Worm (Caenorhabditis elegans) whole organism, L4 larva: ENCODE measurements around the gene cutl-23.

ENCODE experiments used
- F10B5.3 ChIP-seq: sonication (generic microtip); optimal IDR thresholded peaks from 2 replicates; lab custom pipeline; 2016; ENCODE audit warnings: mild to moderate bottlenecking, missing genetic modification characterization, missing compliant biosample characterization
- F26F4.8 ChIP-seq: fragments of 200-800 bp; sonication (Bioruptor generic); conservative IDR thresholded peaks from 2 replicates; pipeline ENCODE4 v1.3.6; 2022; ENCODE audit warnings: missing genetic modification characterization, missing compliant biosample characterization
- F37D6.2 ChIP-seq: sonication (generic microtip); optimal IDR thresholded peaks from 2 replicates; lab custom pipeline; 2016; ENCODE audit warnings: mild to moderate bottlenecking, missing genetic modification characterization, missing compliant biosample characterization
- T26A8.4 ChIP-seq: fragments of 200-800 bp; sonication (Bioruptor generic); IDR thresholded peaks from 2 replicates; pipeline ENCODE4 v1.3.6; 2022; ENCODE audit warnings: missing genetic modification characterization, missing compliant biosample characterization
- Y48G9A.11 ChIP-seq: fragments of 200-800 bp; sonication (Bioruptor generic); IDR thresholded peaks from 2 replicates; pipeline ENCODE4 v1.3.6; 2022; ENCODE audit warnings: missing genetic modification reagents, missing genetic modification characterization, missing compliant biosample characterization
- ZK337.2 ChIP-seq: fragments of 200-800 bp; sonication (Bioruptor generic); IDR thresholded peaks from 2 replicates; pipeline ENCODE4 v1.3.6; 2022; ENCODE audit warnings: missing genetic modification reagents, missing genetic modification characterization, missing compliant biosample characterization
- aly-2 ChIP-seq: sonication (generic microtip); optimal IDR thresholded peaks from 2 replicates; lab custom pipeline; 2018; ENCODE audit warnings: missing biosample characterization, missing genetic modification characterization
- ceh-20 ChIP-seq: fragments of 200-800 bp; sonication (Bioruptor generic); IDR thresholded peaks from 2 replicates; pipeline ENCODE4 v1.3.6; 2022; ENCODE audit warnings: missing genetic modification reagents, missing genetic modification characterization, missing compliant biosample characterization
- ceh-32 ChIP-seq: sonication (generic microtip); optimal IDR thresholded peaks from 2 replicates; lab custom pipeline; 2016; ENCODE audit warnings: mild to moderate bottlenecking, missing genetic modification characterization, missing compliant biosample characterization; ENCODE audit not compliant: poor library complexity
- ceh-44 ChIP-seq: fragments of 200-800 bp; sonication (Bioruptor generic); IDR thresholded peaks from 2 replicates; pipeline ENCODE4 v1.3.6; 2022; ENCODE audit warnings: missing genetic modification reagents, missing genetic modification characterization, missing compliant biosample characterization
- ceh-82 ChIP-seq: sonication (generic microtip); optimal IDR thresholded peaks from 2 replicates; lab custom pipeline; 2017; ENCODE audit warnings: missing biosample characterization, missing genetic modification characterization
- cey-2 ChIP-seq: sonication (generic microtip); optimal IDR thresholded peaks from 3 replicates; lab custom pipeline; 2017; ENCODE audit warnings: missing genetic modification characterization, mild to moderate bottlenecking, missing compliant biosample characterization, antibody characterized with exemption, borderline replicate concordance; ENCODE audit not compliant: insufficient read depth
- daf-12 ChIP-seq: fragments of 150-350 bp; optimal IDR thresholded peaks from 2 replicates; lab custom pipeline; 2014; ENCODE audit warnings: missing biosample characterization, missing genetic modification reagents, missing genetic modification characterization
- daf-16 ChIP-seq, 3 experiments: sonication (generic microtip); optimal IDR thresholded peaks; 2 replicates each; lab custom pipeline; 2016 to 2017; ENCODE audit warnings: missing genetic modification characterization in 3 of 3, missing genetic modification reagents in 3 of 3, mild to moderate bottlenecking in 2 of 3, missing compliant biosample characterization in 2 of 3, missing biosample characterization in 1 of 3, moderate library complexity in 1 of 3
- daf-19 ChIP-seq: fragments of 200-800 bp; sonication (Bioruptor generic); conservative IDR thresholded peaks from 2 replicates; pipeline ENCODE4 v1.3.6; 2022; ENCODE audit warnings: missing genetic modification characterization, missing compliant biosample characterization
- dmd-6 ChIP-seq: fragments of 200-800 bp; sonication (Bioruptor generic); IDR thresholded peaks from 2 replicates; pipeline ENCODE4 v1.3.6; 2022; ENCODE audit warnings: missing genetic modification reagents, missing genetic modification characterization, missing compliant biosample characterization
- duxl-1 ChIP-seq: sonication (generic microtip); optimal IDR thresholded peaks from 2 replicates; lab custom pipeline; 2016; ENCODE audit warnings: mild to moderate bottlenecking, missing genetic modification characterization, moderate library complexity, missing compliant biosample characterization; ENCODE audit not compliant: poor library complexity
- fos-1 ChIP-seq: fragments of 150-350 bp; optimal IDR thresholded peaks from 2 replicates; lab custom pipeline; 2014; ENCODE audit warnings: missing biosample characterization, missing genetic modification characterization
- hif-1 ChIP-seq, 2 experiments: sonication (generic microtip); optimal IDR thresholded peaks; 2 replicates each; lab custom pipeline; 2016 to 2017; ENCODE audit warnings: missing compliant biosample characterization in 2 of 2, missing genetic modification characterization in 2 of 2, missing genetic modification reagents in 2 of 2, missing genotype in 2 of 2, mild to moderate bottlenecking in 1 of 2
- hlh-11 ChIP-seq: fragments of 200-800 bp; sonication (Bioruptor generic); optimal IDR thresholded peaks from 2 replicates; lab custom pipeline; 2018; ENCODE audit warnings: mild to moderate bottlenecking, missing genetic modification characterization, missing compliant biosample characterization
- lin-1 ChIP-seq: fragments of 200-800 bp; sonication (Bioruptor generic); IDR thresholded peaks from 2 replicates; pipeline ENCODE4 v1.3.6; 2022; ENCODE audit warnings: missing genetic modification reagents, missing genetic modification characterization, missing compliant biosample characterization
- lin-13 ChIP-seq: fragments of 150-350 bp; optimal IDR thresholded peaks from 2 replicates; lab custom pipeline; 2014; ENCODE audit warnings: missing biosample characterization, missing genetic modification reagents, missing genetic modification characterization
- mdt-29 ChIP-seq: fragments of 200-800 bp; sonication (Bioruptor generic); IDR thresholded peaks from 2 replicates; pipeline ENCODE4 v1.3.6; 2022; ENCODE audit warnings: missing genetic modification reagents, missing genetic modification characterization, missing compliant biosample characterization
- mep-1 ChIP-seq: fragments of 150-350 bp; sonication (generic microtip); optimal IDR thresholded peaks from 3 replicates; lab custom pipeline; 2014; ENCODE audit warnings: missing biosample characterization, missing genetic modification characterization
- mes-2 ChIP-seq: sonication (generic microtip); optimal IDR thresholded peaks from 2 replicates; lab custom pipeline; 2016; ENCODE audit warnings: missing genotype, mild to moderate bottlenecking, missing genetic modification characterization, missing compliant biosample characterization; ENCODE audit not compliant: poor library complexity, severe bottlenecking
- mxl-3 ChIP-seq: fragments of 200-800 bp; sonication (Bioruptor generic); optimal IDR thresholded peaks from 2 replicates; lab custom pipeline; 2018; ENCODE audit warnings: mild to moderate bottlenecking, missing genetic modification characterization, missing compliant biosample characterization
- nhr-11 ChIP-seq: fragments of 150-350 bp; optimal IDR thresholded peaks from 2 replicates; lab custom pipeline; 2014; ENCODE audit warnings: missing biosample characterization, missing genetic modification characterization
- nhr-25 ChIP-seq: sonication (generic microtip); optimal IDR thresholded peaks from 2 replicates; lab custom pipeline; 2017; ENCODE audit warnings: missing genetic modification characterization, mild to moderate bottlenecking, missing compliant biosample characterization, antibody characterized with exemption, moderate library complexity, borderline replicate concordance; ENCODE audit not compliant: insufficient read depth
- nhr-28 ChIP-seq: fragments of 150-350 bp; optimal IDR thresholded peaks from 2 replicates; lab custom pipeline; 2014; ENCODE audit warnings: missing biosample characterization, missing genetic modification characterization
- nhr-42 ChIP-seq: fragments of 200-800 bp; sonication (Bioruptor generic); IDR thresholded peaks from 2 replicates; pipeline ENCODE4 v1.3.6; 2022; ENCODE audit warnings: missing genetic modification characterization, missing compliant biosample characterization
- pha-4 ChIP-seq, 2 experiments: fragments of 150-350 bp in 1 of 2; fragments of 200-800 bp in 1 of 2; sonication (Bioruptor generic) in 1 of 2; IDR thresholded peaks in 1 of 2; optimal IDR thresholded peaks in 1 of 2; 2 replicates each; pipeline versions ENCODE4 v1.3.6 to Lab custom; 2014 to 2022; ENCODE audit warnings: missing genetic modification characterization in 2 of 2, missing genetic modification reagents in 2 of 2, missing biosample characterization in 1 of 2, missing compliant biosample characterization in 1 of 2
- php-3 ChIP-seq: fragments of 200-800 bp; sonication (Bioruptor generic); IDR thresholded peaks from 2 replicates; pipeline ENCODE4 v1.3.6; 2022; ENCODE audit warnings: missing genetic modification reagents, missing genetic modification characterization, missing compliant biosample characterization
- pqm-1 ChIP-seq: sonication (generic microtip); optimal IDR thresholded peaks from 2 replicates; lab custom pipeline; 2017; ENCODE audit warnings: missing biosample characterization, missing genetic modification characterization
- saeg-2 ChIP-seq: fragments of 200-800 bp; sonication (Bioruptor generic); IDR thresholded peaks from 2 replicates; pipeline ENCODE4 v1.3.6; 2022; ENCODE audit warnings: missing genetic modification reagents, missing genetic modification characterization, missing compliant biosample characterization
- sdz-12 ChIP-seq: fragments of 200-800 bp; sonication (Bioruptor generic); optimal IDR thresholded peaks from 2 replicates; lab custom pipeline; 2018; ENCODE audit warnings: mild to moderate bottlenecking, missing genetic modification characterization, missing compliant biosample characterization
- snpc-1.2 ChIP-seq: fragments of 200-800 bp; sonication (Bioruptor generic); IDR thresholded peaks from 2 replicates; pipeline ENCODE4 v1.3.6; 2022; ENCODE audit warnings: missing genetic modification reagents, missing genetic modification characterization, missing compliant biosample characterization
- spr-3 ChIP-seq: fragments of 200-800 bp; sonication (Bioruptor generic); optimal IDR thresholded peaks from 2 replicates; lab custom pipeline; 2018; ENCODE audit warnings: mild to moderate bottlenecking, missing genetic modification characterization, missing compliant biosample characterization
- vab-7 ChIP-seq: fragments of 200-800 bp; sonication (Bioruptor generic); IDR thresholded peaks from 2 replicates; pipeline ENCODE4 v1.3.6; 2022; ENCODE audit warnings: missing genetic modification reagents, missing genetic modification characterization, missing compliant biosample characterization
- zag-1 ChIP-seq: fragments of 150-350 bp; optimal IDR thresholded peaks from 2 replicates; lab custom pipeline; 2014; ENCODE audit warnings: missing biosample characterization, missing genetic modification characterization
- zfp-2 ChIP-seq: sonication (generic microtip); optimal IDR thresholded peaks from 2 replicates; lab custom pipeline; 2016; ENCODE audit warnings: mild to moderate bottlenecking, missing genetic modification characterization, missing compliant biosample characterization

Gene cutl-23

DNA sequence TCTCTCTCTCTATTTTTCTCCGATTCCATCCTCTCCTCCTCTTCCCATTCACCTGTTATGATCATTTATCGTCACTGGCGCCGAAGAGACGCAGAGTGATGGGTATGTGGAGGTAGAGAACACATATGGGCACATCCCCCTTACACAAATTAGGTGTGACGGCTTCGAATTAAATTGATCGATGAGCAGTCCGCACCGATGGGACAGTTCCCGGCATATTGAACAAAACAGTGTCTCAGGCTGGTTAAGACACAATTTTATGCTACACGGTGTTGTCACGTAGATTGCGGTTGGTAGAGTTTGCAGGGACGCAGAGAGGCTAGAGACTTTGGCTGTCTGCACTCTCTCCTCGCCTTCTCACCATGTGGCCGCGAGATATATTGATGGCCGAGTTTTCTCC, 44.8 kb downstream of the cutl-23 start, which contains the start of gene R12B2.7:
R12B2.7 (plus strand) TSS at position 247 of the 400 bp plus-strand sequence.
- TF ChIP-seq ZK337.2 (GFP tag; lab: Robert Waterston, UW), result no peak
- peak; percentile 76 for TF ChIP-seq hlh-11 (tag; lab: Kevin White, UChicago)
- TF ChIP-seq F26F4.8, result no peak
- TF ChIP-seq cey-2 (tag; lab: Kevin White, UChicago), result no peak
- TF ChIP-seq dmd-6 (GFP tag; lab: Robert Waterston, UW), result peak; percentile 21; the same call in 1 of the 2 replicates
- TF ChIP-seq daf-16 (GFP tag; optimal IDR thresholded peaks at IDR 0.05; lab: Kevin White, UChicago), result no peak
- peak; percentile 18 for TF ChIP-seq daf-16 (tag; optimal IDR thresholded peaks at IDR 0.05; lab: Kevin White, UChicago)
- TF ChIP-seq T26A8.4 (GFP tag; lab: Robert Waterston, UW), result 0 out of 2 replicates have a peak, but pooled peaks have one; percentile 17
- TF ChIP-seq nhr-42 (GFP tag; lab: Robert Waterston, UW), result no peak
- peak; percentile 30 for TF ChIP-seq mxl-3 (GFP tag; lab: Kevin White, UChicago)
- peak; percentile 56; the same call in 1 of the 2 replicates for TF ChIP-seq ceh-20 (GFP tag; lab: Robert Waterston, UW)
- peak; percentile 43 for TF ChIP-seq mes-2
- peak; percentile 45 for TF ChIP-seq nhr-28 (tag; lab: Kevin White, UChicago)
- no peak for TF ChIP-seq fos-1 (tag; lab: Kevin White, UChicago)

DNA sequence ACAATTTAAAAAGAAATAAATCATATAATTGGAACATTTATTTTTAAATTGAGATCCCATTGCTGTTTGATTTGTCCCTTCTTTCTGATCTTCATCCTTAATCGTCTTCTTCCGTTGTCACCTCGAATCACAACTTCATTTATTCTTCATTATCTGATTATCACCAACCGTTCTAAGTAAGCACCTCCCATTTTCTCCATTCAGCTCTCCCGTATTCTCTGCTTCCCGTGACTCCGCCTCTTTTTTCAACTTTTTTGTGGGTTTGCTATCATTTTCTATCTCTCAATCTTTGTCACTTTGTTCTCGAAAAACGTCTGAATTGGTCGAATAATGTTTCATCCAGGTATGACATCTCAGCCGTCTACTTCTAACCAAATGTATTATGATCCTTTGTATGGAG, 45.9 kb downstream of the cutl-23 start, which contains the start of gene sma-4:
sma-4 (plus strand) TSS at position 301 of the 400 bp plus-strand sequence.
- TF ChIP-seq F37D6.2 (tag; lab: Kevin White, UChicago) (no peak), aly-2 (tag; lab: Kevin White, UChicago) (no peak), mep-1 (no peak), daf-12 (tag; lab: Kevin White, UChicago) (no peak), zfp-2 (tag; lab: Kevin White, UChicago) (no peak)
- TF ChIP-seq, all 104 proteins: peak for 0

DNA sequence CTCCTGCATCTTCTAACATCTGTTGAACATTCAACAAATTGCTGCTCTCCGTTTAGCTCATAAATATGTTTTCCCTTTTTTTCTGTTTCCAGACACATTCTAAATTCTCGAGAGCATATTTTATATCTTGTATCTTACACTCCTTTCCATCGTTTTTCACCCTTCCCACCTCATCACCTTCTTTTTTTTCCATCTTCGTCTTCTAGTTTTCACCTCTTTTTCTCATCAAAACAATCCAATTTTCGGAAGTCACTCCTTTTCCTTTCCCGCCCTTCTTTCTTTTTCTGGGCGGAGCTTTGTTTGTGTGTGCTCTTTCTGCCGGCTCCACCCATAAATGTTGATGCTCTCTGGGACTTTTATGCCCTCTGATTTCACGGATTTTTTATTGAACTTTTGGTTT, 52.8 kb downstream of the cutl-23 start:
- TF ChIP-seq F10B5.3 (no peak), spr-3 (GFP tag; lab: Kevin White, UChicago) (no peak), nhr-11 (tag; lab: Kevin White, UChicago) (no peak), ceh-82 (no peak), mep-1 (no peak), php-3 (GFP tag; lab: Robert Waterston, UW) (no peak), duxl-1 (tag; lab: Kevin White, UChicago) (no peak), ceh-32 (tag; lab: Kevin White, UChicago) (no peak), lin-1 (no peak), pqm-1 (tag; lab: Kevin White, UChicago) (no peak), Y48G9A.11 (GFP tag; lab: Robert Waterston, UW) (no peak), sdz-12 (no peak), hif-1 (tag; optimal IDR thresholded peaks at IDR 0.05; lab: Kevin White, UChicago) (no peak), dmd-6 (GFP tag; lab: Robert Waterston, UW) (no peak), mdt-29 (GFP tag; lab: Robert Waterston, UW) (no peak)

DNA sequence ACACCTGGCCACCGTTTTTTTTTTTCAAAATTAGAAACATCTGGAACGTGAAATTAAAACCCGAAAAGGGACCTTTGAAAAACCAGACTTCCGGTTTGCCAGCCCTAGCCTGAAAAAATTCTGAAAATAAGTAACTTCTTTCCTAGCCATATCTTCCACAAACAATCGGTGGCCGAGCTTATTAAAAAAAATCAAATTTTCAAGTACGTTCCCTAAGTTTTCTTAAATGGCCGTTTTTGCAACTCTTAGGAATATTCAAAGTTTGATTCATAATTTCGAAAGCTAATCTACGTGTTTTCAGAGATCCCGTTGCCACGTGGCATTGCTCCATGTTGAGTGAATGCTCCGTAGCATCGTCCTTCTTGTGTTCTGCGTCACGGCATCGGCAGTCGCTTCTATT, 53.6 kb downstream of the cutl-23 start, which contains the start of gene R12B2.8:
R12B2.8 (plus strand) TSS at position 301 of the 400 bp plus-strand sequence.
- TF ChIP-seq hlh-11 (tag; lab: Kevin White, UChicago) (no peak), mxl-3 (GFP tag; lab: Kevin White, UChicago) (no peak), saeg-2 (GFP tag; lab: Robert Waterston, UW) (no peak), ceh-44 (GFP tag; lab: Robert Waterston, UW) (no peak), mep-1 (no peak), mdt-29 (GFP tag; lab: Robert Waterston, UW) (no peak), zag-1 (tag; lab: Kevin White, UChicago) (no peak), daf-19 (GFP tag; lab: Robert Waterston, UW) (no peak), pha-4 (GFP tag; IDR thresholded peaks at IDR 0.05; lab: Robert Waterston, UW) (no peak), pha-4 (tag; optimal IDR thresholded peaks at IDR 0.05; lab: Kevin White, UChicago) (no peak), lin-13 (no peak), snpc-1.2 (no peak), nhr-25 (tag; lab: Kevin White, UChicago) (no peak), lin-1 (no peak), vab-7 (GFP tag; lab: Robert Waterston, UW) (no peak)
